Worm (Caenorhabditis elegans) whole organism, late embryonic: ENCODE measurements around the gene rad-50.

ENCODE experiments used
- C08G9.2 ChIP-seq: sonication (generic microtip); optimal IDR thresholded peaks from 2 replicates; lab custom pipeline; 2016; ENCODE audit warnings: mild to moderate bottlenecking, missing genetic modification characterization, moderate library complexity, missing compliant biosample characterization
- C38D4.7 ChIP-seq: fragments of 200-800 bp; sonication (Bioruptor generic); optimal IDR thresholded peaks from 2 replicates; lab custom pipeline; 2018; ENCODE audit warnings: mild to moderate bottlenecking, missing genetic modification characterization, moderate library complexity, missing compliant biosample characterization
- F13H6.1 ChIP-seq: sonication (generic microtip); optimal IDR thresholded peaks from 2 replicates; lab custom pipeline; 2016; ENCODE audit warnings: missing genetic modification characterization, missing compliant biosample characterization
- K09A11.1 ChIP-seq: sonication (generic microtip); optimal IDR thresholded peaks from 2 replicates; lab custom pipeline; 2017; ENCODE audit warnings: antibody characterized with exemption, mild to moderate bottlenecking, missing genetic modification characterization, missing compliant biosample characterization; ENCODE audit not compliant: insufficient read depth
- ahr-1 ChIP-seq: sonication (generic microtip); optimal IDR thresholded peaks from 2 replicates; lab custom pipeline; 2016; ENCODE audit warnings: missing genetic modification characterization, missing compliant biosample characterization
- ama-1 ChIP-seq: fragments of 150-350 bp; optimal IDR thresholded peaks from 2 replicates; lab custom pipeline; 2014
- ceh-14 ChIP-seq: sonication (generic microtip); optimal IDR thresholded peaks from 2 replicates; lab custom pipeline; 2016; ENCODE audit warnings: missing genotype, missing genetic modification characterization, missing compliant biosample characterization
- ceh-18 ChIP-seq: sonication (generic microtip); optimal IDR thresholded peaks from 2 replicates; lab custom pipeline; 2016; ENCODE audit warnings: missing genetic modification characterization, missing compliant biosample characterization
- ceh-2 ChIP-seq: sonication (generic microtip); optimal IDR thresholded peaks from 2 replicates; lab custom pipeline; 2016; ENCODE audit warnings: missing genotype, missing genetic modification characterization, missing compliant biosample characterization
- ceh-22 ChIP-seq: sonication (generic microtip); optimal IDR thresholded peaks from 2 replicates; lab custom pipeline; 2017; ENCODE audit warnings: missing biosample characterization, missing genetic modification characterization
- ceh-24 ChIP-seq: sonication (generic microtip); optimal IDR thresholded peaks from 2 replicates; lab custom pipeline; 2016; ENCODE audit warnings: mild to moderate bottlenecking, missing genetic modification characterization, missing compliant biosample characterization
- ceh-30 ChIP-seq: fragments of 150-350 bp; optimal IDR thresholded peaks from 2 replicates; lab custom pipeline; 2014; ENCODE audit warnings: missing biosample characterization, missing genetic modification characterization
- ceh-31 ChIP-seq: sonication (generic microtip); optimal IDR thresholded peaks from 2 replicates; lab custom pipeline; 2016; ENCODE audit warnings: missing genetic modification characterization, missing compliant biosample characterization
- ceh-34 ChIP-seq: sonication (generic microtip); optimal IDR thresholded peaks from 2 replicates; lab custom pipeline; 2016; ENCODE audit warnings: mild to moderate bottlenecking, missing genetic modification characterization, missing compliant biosample characterization
- ceh-45 ChIP-seq: fragments of 200-800 bp; sonication (Bioruptor generic); IDR thresholded peaks from 2 replicates; pipeline ENCODE4 v1.3.6; 2022; ENCODE audit warnings: missing genetic modification reagents, missing genetic modification characterization, missing compliant biosample characterization
- ceh-48 ChIP-seq: sonication (generic microtip); optimal IDR thresholded peaks from 2 replicates; lab custom pipeline; 2016; ENCODE audit warnings: missing genetic modification characterization, inconsistent platforms, missing compliant biosample characterization
- che-1 ChIP-seq: sonication (generic microtip); optimal IDR thresholded peaks from 2 replicates; lab custom pipeline; 2016; ENCODE audit warnings: mild to moderate bottlenecking, missing genetic modification characterization, missing compliant biosample characterization
- elt-2 ChIP-seq: sonication (generic microtip); optimal IDR thresholded peaks from 2 replicates; lab custom pipeline; 2016; ENCODE audit warnings: missing genetic modification reagents, missing genetic modification characterization, missing compliant biosample characterization
- ets-4 ChIP-seq: sonication (generic microtip); optimal IDR thresholded peaks from 2 replicates; lab custom pipeline; 2016; ENCODE audit warnings: missing genetic modification characterization, missing compliant biosample characterization
- eyg-1 ChIP-seq: sonication (generic microtip); optimal IDR thresholded peaks from 2 replicates; lab custom pipeline; 2016; ENCODE audit warnings: missing genotype, missing genetic modification characterization, missing compliant biosample characterization
- fax-1 ChIP-seq: sonication (generic microtip); optimal IDR thresholded peaks from 2 replicates; lab custom pipeline; 2016; ENCODE audit warnings: missing genotype, missing genetic modification characterization, missing compliant biosample characterization
- fkh-10 ChIP-seq: fragments of 150-350 bp; optimal IDR thresholded peaks from 2 replicates; lab custom pipeline; 2014; ENCODE audit warnings: missing biosample characterization, missing genetic modification reagents, missing genetic modification characterization
- fkh-6 ChIP-seq: sonication (generic microtip); optimal IDR thresholded peaks from 2 replicates; lab custom pipeline; 2016; ENCODE audit warnings: missing genetic modification characterization, missing compliant biosample characterization
- gmeb-2 ChIP-seq: sonication (generic microtip); optimal IDR thresholded peaks from 2 replicates; lab custom pipeline; 2016; ENCODE audit warnings: missing genetic modification characterization, inconsistent platforms, missing compliant biosample characterization
- hlh-13 ChIP-seq: fragments of 200-800 bp; sonication (Bioruptor generic); optimal IDR thresholded peaks from 2 replicates; lab custom pipeline; 2018; ENCODE audit warnings: mild to moderate bottlenecking, missing genetic modification characterization, missing compliant biosample characterization
- hlh-15 ChIP-seq: sonication (generic microtip); optimal IDR thresholded peaks from 2 replicates; lab custom pipeline; 2016; ENCODE audit warnings: missing genetic modification characterization, missing compliant biosample characterization
- hlh-6 ChIP-seq: sonication (generic microtip); optimal IDR thresholded peaks from 2 replicates; lab custom pipeline; 2016; ENCODE audit warnings: missing genotype, missing genetic modification characterization, missing compliant biosample characterization
- hlh-8 ChIP-seq: sonication (generic microtip); optimal IDR thresholded peaks from 2 replicates; lab custom pipeline; 2016; ENCODE audit warnings: missing genotype, missing genetic modification characterization, missing compliant biosample characterization
- lin-11 ChIP-seq: fragments of 200-800 bp; sonication (Bioruptor generic); optimal IDR thresholded peaks from 2 replicates; lab custom pipeline; 2018; ENCODE audit warnings: mild to moderate bottlenecking, missing genetic modification characterization, missing compliant biosample characterization
- madf-2 ChIP-seq: sonication (generic microtip); optimal IDR thresholded peaks from 2 replicates; lab custom pipeline; 2017; ENCODE audit warnings: missing genetic modification characterization, missing compliant biosample characterization
- mec-3 ChIP-seq: sonication (generic microtip); optimal IDR thresholded peaks from 2 replicates; lab custom pipeline; 2016; ENCODE audit warnings: borderline replicate concordance, missing genetic modification characterization, missing compliant biosample characterization
- nhr-11 ChIP-seq: fragments of 150-350 bp; optimal IDR thresholded peaks from 2 replicates; lab custom pipeline; 2014; ENCODE audit warnings: missing biosample characterization, missing genetic modification characterization
- nhr-232 ChIP-seq: sonication (generic microtip); optimal IDR thresholded peaks from 2 replicates; lab custom pipeline; 2016; ENCODE audit warnings: missing genetic modification characterization, missing compliant biosample characterization
- npax-4 ChIP-seq: sonication (generic microtip); optimal IDR thresholded peaks from 2 replicates; lab custom pipeline; 2016; ENCODE audit warnings: missing genetic modification characterization, missing compliant biosample characterization
- odd-2 ChIP-seq: sonication (generic microtip); optimal IDR thresholded peaks from 2 replicates; lab custom pipeline; 2017; ENCODE audit warnings: antibody characterized with exemption, mild to moderate bottlenecking, missing genetic modification characterization, missing compliant biosample characterization
- pag-3 ChIP-seq: sonication (generic microtip); optimal IDR thresholded peaks from 2 replicates; lab custom pipeline; 2016; ENCODE audit warnings: missing compliant biosample characterization, missing genetic modification characterization, borderline replicate concordance
- pha-2 ChIP-seq: sonication (generic microtip); optimal IDR thresholded peaks from 2 replicates; lab custom pipeline; 2017; ENCODE audit warnings: mild to moderate bottlenecking, missing genetic modification characterization, missing compliant biosample characterization
- pha-4 ChIP-seq: fragments of 150-350 bp; optimal IDR thresholded peaks from 2 replicates; lab custom pipeline; 2018; ENCODE audit warnings: missing biosample characterization, missing genetic modification reagents, missing genetic modification characterization
- pqm-1 ChIP-seq: sonication (generic microtip); optimal IDR thresholded peaks from 2 replicates; lab custom pipeline; 2016; ENCODE audit warnings: missing genetic modification characterization, missing compliant biosample characterization
- ref-2 ChIP-seq: sonication (generic microtip); optimal IDR thresholded peaks from 2 replicates; lab custom pipeline; 2016; ENCODE audit warnings: missing genetic modification characterization, missing compliant biosample characterization
- sox-2 ChIP-seq: fragments of 200-800 bp; sonication (Bioruptor generic); IDR thresholded peaks from 2 replicates; pipeline ENCODE4 v1.3.6; 2022; ENCODE audit warnings: missing genetic modification reagents, missing genetic modification characterization, missing compliant biosample characterization
- sox-4 ChIP-seq: sonication (generic microtip); optimal IDR thresholded peaks from 2 replicates; lab custom pipeline; 2017; ENCODE audit warnings: mild to moderate bottlenecking, missing genetic modification characterization, inconsistent platforms, missing compliant biosample characterization
- syd-9 ChIP-seq: sonication (generic microtip); optimal IDR thresholded peaks from 2 replicates; lab custom pipeline; 2016; ENCODE audit warnings: mild to moderate bottlenecking, missing genetic modification characterization, moderate library complexity, missing compliant biosample characterization
- tbx-2 ChIP-seq: sonication (generic microtip); optimal IDR thresholded peaks from 2 replicates; lab custom pipeline; 2016; ENCODE audit warnings: missing genetic modification characterization, missing compliant biosample characterization
- ttx-3 ChIP-seq: sonication (generic microtip); optimal IDR thresholded peaks from 2 replicates; lab custom pipeline; 2016; ENCODE audit warnings: missing genetic modification reagents, missing genetic modification characterization, missing compliant biosample characterization
- unc-42 ChIP-seq: sonication (generic microtip); optimal IDR thresholded peaks from 2 replicates; lab custom pipeline; 2016; ENCODE audit warnings: missing genotype, missing genetic modification characterization, missing compliant biosample characterization
- unc-55 ChIP-seq: sonication (generic microtip); optimal IDR thresholded peaks from 2 replicates; lab custom pipeline; 2017; ENCODE audit warnings: missing biosample characterization, missing genetic modification reagents, missing genetic modification characterization
- zip-5 ChIP-seq: sonication (generic microtip); optimal IDR thresholded peaks from 2 replicates; lab custom pipeline; 2016; ENCODE audit warnings: missing genetic modification characterization, missing compliant biosample characterization
- ztf-16 ChIP-seq: sonication (generic microtip); optimal IDR thresholded peaks from 2 replicates; lab custom pipeline; 2017; ENCODE audit warnings: missing genetic modification characterization, missing compliant biosample characterization

The rad-50 gene

ce11 chrV:12287667-12288066 lies 42.2 kb downstream of the rad-50 start:
- TF ChIP-seq unc-42 (tag; lab: Kevin White, UChicago): no peak
- no peak for TF ChIP-seq madf-2 (tag; lab: Kevin White, UChicago)
- TF ChIP-seq syd-9: no peak
- no peak for TF ChIP-seq ceh-24 (tag; lab: Kevin White, UChicago)
- no peak for TF ChIP-seq mec-3
- no peak for TF ChIP-seq fkh-6 (tag; lab: Kevin White, UChicago)
- TF ChIP-seq ahr-1 (tag; lab: Kevin White, UChicago): no peak
- no peak for TF ChIP-seq elt-2 (tag; lab: Kevin White, UChicago)
- no peak for TF ChIP-seq pqm-1
- TF ChIP-seq, all 69 proteins: peak for 0

- no peak for TF ChIP-seq ceh-22 (tag; lab: Kevin White, UChicago)
- no peak for TF ChIP-seq hlh-6
- peak; percentile 51 for TF ChIP-seq unc-55 (GFP tag; lab: Kevin White, UChicago)
- TF ChIP-seq K09A11.1 (tag; lab: Kevin White, UChicago): no peak
- no peak for TF ChIP-seq ceh-34 (tag; lab: Kevin White, UChicago)
- no peak for TF ChIP-seq mec-3
- no peak for TF ChIP-seq sox-4
- no peak for TF ChIP-seq hlh-8 (tag; lab: Kevin White, UChicago)
Measured at ce11 chrV:12288577-12288976, 43.1 kb downstream of the rad-50 start, which contains the start of gene rskd-1. rskd-1 (minus strand) TSS chrV:12288615.

ce11 chrV:12291587-12291986 lies 46.1 kb downstream of the rad-50 start, which contains the start of the genes srpa-68 and srh-16:
srpa-68 (minus strand) TSS chrV:12291658.
srh-16 (plus strand) TSS chrV:12291861.
- no peak for TF ChIP-seq fax-1 (tag; lab: Kevin White, UChicago)
- no peak for TF ChIP-seq ets-4 (tag; lab: Kevin White, UChicago)
- TF ChIP-seq tbx-2 (tag; lab: Kevin White, UChicago): peak; percentile 65
- TF ChIP-seq lin-11 (tag; lab: Kevin White, UChicago): peak; percentile 43
- TF ChIP-seq ceh-18 (tag; lab: Kevin White, UChicago): no peak
- peak; percentile 28 for TF ChIP-seq ztf-16 (tag; lab: Kevin White, UChicago)
- peak; percentile 38 for TF ChIP-seq madf-2 (tag; lab: Kevin White, UChicago)
- no peak for TF ChIP-seq ceh-24 (tag; lab: Kevin White, UChicago)
- no peak for TF ChIP-seq fkh-10 (GFP tag; lab: Kevin White, UChicago)
- TF ChIP-seq eyg-1 (tag; lab: Kevin White, UChicago): peak; percentile 29
- TF ChIP-seq pha-4 (tag; lab: Kevin White, UChicago): no peak
- peak; percentile 15 for TF ChIP-seq unc-55 (GFP tag; lab: Kevin White, UChicago)
- peak; percentile 45 for TF ChIP-seq sox-4
- peak; percentile 72 for TF ChIP-seq ceh-30 (tag; lab: Kevin White, UChicago)
- TF ChIP-seq che-1 (tag; lab: Kevin White, UChicago): peak; percentile 53
- TF ChIP-seq sox-2 (GFP tag; lab: Robert Waterston, UW): no peak
- peak; percentile 33 for TF ChIP-seq npax-4 (tag; lab: Kevin White, UChicago)
- TF ChIP-seq pqm-1: no peak
- TF ChIP-seq ceh-45 (GFP tag; lab: Robert Waterston, UW): peak; percentile 59; the same call in 1 of the 2 replicates
- TF ChIP-seq pha-2 (tag; lab: Kevin White, UChicago): peak; percentile 65
- no peak for TF ChIP-seq F13H6.1 (tag; lab: Kevin White, UChicago)
- peak; percentile 47 for TF ChIP-seq gmeb-2 (tag; lab: Kevin White, UChicago)
- TF ChIP-seq odd-2 (tag; lab: Kevin White, UChicago): peak; percentile 60
- TF ChIP-seq mec-3: no peak
- peak; percentile 57 for TF ChIP-seq ceh-14 (tag; lab: Kevin White, UChicago)
- peak; percentile 54 for TF ChIP-seq ceh-2 (tag; lab: Kevin White, UChicago)
- TF ChIP-seq zip-5 (tag; lab: Kevin White, UChicago): peak; percentile 14
- TF ChIP-seq pag-3 (tag; lab: Kevin White, UChicago): no peak
- TF ChIP-seq C08G9.2 (tag; lab: Kevin White, UChicago): peak; percentile 33
- TF ChIP-seq ceh-31 (tag; lab: Kevin White, UChicago): peak; percentile 42
- TF ChIP-seq ceh-48 (tag; lab: Kevin White, UChicago): peak; percentile 62
- TF ChIP-seq ahr-1 (tag; lab: Kevin White, UChicago): peak; percentile 15
- TF ChIP-seq hlh-15 (tag; lab: Kevin White, UChicago): peak; percentile 64
- TF ChIP-seq nhr-232 (tag; lab: Kevin White, UChicago): no peak
- peak; percentile 38 for TF ChIP-seq syd-9
- TF ChIP-seq ref-2: no peak
- peak; percentile 49 for TF ChIP-seq C38D4.7 (GFP tag; lab: Kevin White, UChicago)
- peak; percentile 68 for TF ChIP-seq ttx-3 (tag; lab: Kevin White, UChicago)
- peak; percentile 33 for TF ChIP-seq hlh-13
- no peak for TF ChIP-seq ama-1 (lab: Kevin White, UChicago)
- peak; percentile 44 for TF ChIP-seq unc-42 (tag; lab: Kevin White, UChicago)
- TF ChIP-seq nhr-11 (tag; lab: Kevin White, UChicago): no peak
